Fruit fly (Drosophila melanogaster): ENCODE results near the gene CG43880.

DNA sequence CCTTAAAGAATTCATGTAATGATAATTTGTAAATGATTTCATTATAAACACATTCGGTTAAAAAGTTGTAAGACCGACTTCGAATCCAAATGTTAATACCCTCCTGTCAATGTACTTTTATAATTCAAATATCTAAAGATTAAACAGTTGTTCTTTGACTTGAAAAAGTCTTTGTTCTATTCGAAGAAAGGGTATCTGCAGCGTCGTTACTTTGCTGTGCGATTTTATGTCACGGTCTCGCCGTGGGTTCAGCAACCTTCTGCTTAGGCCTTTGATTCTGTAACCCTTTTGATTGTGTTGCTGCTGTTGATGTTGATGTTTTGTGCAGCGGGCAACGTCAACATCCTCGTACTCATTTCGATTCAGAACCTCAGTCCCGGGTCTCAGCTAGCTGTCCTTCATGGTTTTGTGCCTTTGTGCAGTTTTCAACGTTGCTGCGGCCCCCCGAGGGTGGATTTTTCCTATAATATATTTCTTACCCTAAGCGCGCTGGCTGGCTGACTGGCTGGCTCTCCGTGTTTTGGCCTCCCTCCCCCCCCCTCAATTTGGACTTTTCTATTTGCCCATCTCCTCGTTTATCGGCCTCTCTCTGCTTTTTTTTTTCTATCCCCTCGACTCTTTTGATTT, 35.2 kb upstream of the CG43880 start:
- TF ChIP-seq ttk (optimal IDR thresholded peaks at IDR 0.05) (no peak), psq (optimal IDR thresholded peaks at IDR 0.05) (no peak), Myc (optimal IDR thresholded peaks at IDR 0.05) (no peak), h (optimal IDR thresholded peaks at IDR 0.05) (no peak), Sin3A (optimal IDR thresholded peaks at IDR 0.05) (no peak)
